Worm (Caenorhabditis elegans) whole organism, L1 larva: ENCODE data around the gene T04C9.3.

Experiments
- C16A3.4 ChIP-seq: fragments of 150-350 bp; optimal IDR thresholded peaks from 2 replicates; lab custom pipeline; 2014; ENCODE audit warnings: missing biosample characterization, missing genetic modification characterization
- F16B12.6 ChIP-seq: fragments of 150-350 bp; optimal IDR thresholded peaks from 2 replicates; lab custom pipeline; 2014; ENCODE audit warnings: missing biosample characterization, missing genetic modification characterization
- Y116A8C.19 ChIP-seq: sonication (generic microtip); optimal IDR thresholded peaks from 2 replicates; lab custom pipeline; 2016; ENCODE audit warnings: missing compliant biosample characterization, missing genetic modification characterization, borderline replicate concordance
- aly-2 ChIP-seq: fragments of 150-350 bp; optimal IDR thresholded peaks from 2 replicates; lab custom pipeline; 2014; ENCODE audit warnings: missing biosample characterization, missing genetic modification characterization
- ceh-63 ChIP-seq: fragments of 200-800 bp; sonication (Bioruptor generic); optimal IDR thresholded peaks from 2 replicates; lab custom pipeline; 2018; ENCODE audit warnings: mild to moderate bottlenecking, missing genetic modification characterization, missing compliant biosample characterization
- ceh-82 ChIP-seq, 3 experiments: fragments of 150-350 bp in 1 of 3; sonication (generic microtip) in 2 of 3; optimal IDR thresholded peaks; 2 replicates each; lab custom pipeline; 2014 to 2017; ENCODE audit warnings: missing biosample characterization in 3 of 3, missing genetic modification characterization in 3 of 3
- ces-1 ChIP-seq: fragments of 150-350 bp; optimal IDR thresholded peaks from 2 replicates; lab custom pipeline; 2014; ENCODE audit warnings: missing biosample characterization, missing genetic modification reagents, missing genetic modification characterization
- egl-13 ChIP-seq: sonication (generic microtip); optimal IDR thresholded peaks from 2 replicates; lab custom pipeline; 2016; ENCODE audit warnings: missing genotype, missing genetic modification reagents, missing genetic modification characterization, missing compliant biosample characterization
- elt-2 ChIP-seq: sonication (generic microtip); optimal IDR thresholded peaks from 2 replicates; lab custom pipeline; 2016; ENCODE audit warnings: missing genetic modification characterization, mild to moderate bottlenecking, inconsistent platforms, missing compliant biosample characterization, missing genetic modification reagents
- elt-3 ChIP-seq, 6 experiments: fragments of 150-350 bp in 1 of 6; sonication (generic microtip); optimal IDR thresholded peaks; 2 replicates each; lab custom pipeline; 2017 to 2018; ENCODE audit warnings: missing biosample characterization in 6 of 6, missing genetic modification characterization in 6 of 6, inconsistent platforms in 1 of 6
- fkh-10 ChIP-seq: sonication (generic microtip); optimal IDR thresholded peaks from 2 replicates; lab custom pipeline; 2017; ENCODE audit warnings: missing biosample characterization, missing genetic modification reagents, missing genetic modification characterization
- fkh-4 ChIP-seq: sonication (generic microtip); optimal IDR thresholded peaks from 2 replicates; lab custom pipeline; 2016; ENCODE audit warnings: missing compliant biosample characterization, missing genetic modification characterization, borderline replicate concordance
- fkh-8 ChIP-seq: sonication (generic microtip); optimal IDR thresholded peaks from 2 replicates; lab custom pipeline; 2016; ENCODE audit warnings: mild to moderate bottlenecking, missing genetic modification characterization, missing compliant biosample characterization
- fos-1 ChIP-seq: fragments of 150-350 bp; optimal IDR thresholded peaks from 2 replicates; lab custom pipeline; 2014; ENCODE audit warnings: missing biosample characterization, missing genetic modification characterization
- hlh-17 ChIP-seq: fragments of 200-800 bp; sonication (Bioruptor generic); optimal IDR thresholded peaks from 2 replicates; lab custom pipeline; 2018; ENCODE audit warnings: missing genetic modification characterization, mild to moderate bottlenecking, missing compliant biosample characterization, moderate library complexity, borderline replicate concordance
- hpl-2 ChIP-seq: fragments of 150-350 bp; optimal IDR thresholded peaks from 2 replicates; lab custom pipeline; 2014; ENCODE audit warnings: missing biosample characterization, missing genetic modification reagents, missing genetic modification characterization
- irx-1 ChIP-seq: sonication (generic microtip); optimal IDR thresholded peaks from 2 replicates; lab custom pipeline; 2016; ENCODE audit warnings: missing genetic modification characterization, missing compliant biosample characterization
- isw-1 ChIP-seq: fragments of 200-800 bp; sonication (Bioruptor generic); IDR thresholded peaks from 2 replicates; pipeline ENCODE4 v1.3.6; 2022; ENCODE audit warnings: missing genetic modification characterization, missing compliant biosample characterization
- jun-1 ChIP-seq: fragments of 150-350 bp; optimal IDR thresholded peaks from 2 replicates; lab custom pipeline; 2014; ENCODE audit warnings: missing biosample characterization, missing genetic modification reagents, missing genetic modification characterization
- lin-13 ChIP-seq: fragments of 150-350 bp; optimal IDR thresholded peaks from 2 replicates; lab custom pipeline; 2014; ENCODE audit warnings: missing biosample characterization, missing genetic modification reagents, missing genetic modification characterization
- lin-15B ChIP-seq: fragments of 150-350 bp; sonication (generic microtip); optimal IDR thresholded peaks from 3 replicates; lab custom pipeline; 2014; ENCODE audit warnings: missing biosample characterization, missing genetic modification characterization
- lir-3 ChIP-seq: sonication (generic microtip); optimal IDR thresholded peaks from 2 replicates; lab custom pipeline; 2016; ENCODE audit warnings: mild to moderate bottlenecking, missing genetic modification characterization, moderate library complexity, missing compliant biosample characterization; ENCODE audit not compliant: poor library complexity
- mdl-1 ChIP-seq, 2 experiments: fragments of 150-350 bp; optimal IDR thresholded peaks; 2 replicates each; lab custom pipeline; 2014 to 2017; ENCODE audit warnings: missing biosample characterization in 2 of 2, missing genetic modification characterization in 2 of 2, inconsistent platforms in 1 of 2
- mep-1 ChIP-seq: fragments of 150-350 bp; optimal IDR thresholded peaks from 2 replicates; lab custom pipeline; 2014; ENCODE audit warnings: missing biosample characterization, missing genetic modification characterization
- nhr-11 ChIP-seq: fragments of 150-350 bp; optimal IDR thresholded peaks from 2 replicates; lab custom pipeline; 2014; ENCODE audit warnings: missing biosample characterization, missing genetic modification characterization
- nhr-12 ChIP-seq: sonication (generic microtip); optimal IDR thresholded peaks from 2 replicates; lab custom pipeline; 2017; ENCODE audit warnings: missing biosample characterization, missing genetic modification characterization
- nhr-19 ChIP-seq: fragments of 200-800 bp; sonication (Bioruptor generic); conservative IDR thresholded peaks from 2 replicates; pipeline ENCODE4 v1.3.6; 2022; ENCODE audit warnings: missing genetic modification characterization, missing compliant biosample characterization
- nhr-20 ChIP-seq: sonication (generic microtip); optimal IDR thresholded peaks from 2 replicates; lab custom pipeline; 2016; ENCODE audit warnings: mild to moderate bottlenecking, missing genetic modification characterization, missing compliant biosample characterization
- nhr-28 ChIP-seq: fragments of 150-350 bp; optimal IDR thresholded peaks from 2 replicates; lab custom pipeline; 2014; ENCODE audit warnings: missing biosample characterization, missing genetic modification characterization
- nhr-47 ChIP-seq: sonication (generic microtip); optimal IDR thresholded peaks from 2 replicates; lab custom pipeline; 2016; ENCODE audit warnings: mild to moderate bottlenecking, missing genetic modification characterization, moderate library complexity, missing compliant biosample characterization
- nhr-76 ChIP-seq: sonication (generic microtip); optimal IDR thresholded peaks from 2 replicates; lab custom pipeline; 2017; ENCODE audit warnings: missing biosample characterization, missing genetic modification characterization
- nhr-84 ChIP-seq: sonication (generic microtip); optimal IDR thresholded peaks from 2 replicates; lab custom pipeline; 2017; ENCODE audit warnings: missing biosample characterization, missing genetic modification characterization
- nhr-90 ChIP-seq: sonication (generic microtip); optimal IDR thresholded peaks from 2 replicates; lab custom pipeline; 2016; ENCODE audit warnings: mild to moderate bottlenecking, missing genetic modification characterization, missing compliant biosample characterization; ENCODE audit not compliant: poor library complexity
- pag-3 ChIP-seq: sonication (generic microtip); optimal IDR thresholded peaks from 2 replicates; lab custom pipeline; 2017; ENCODE audit warnings: missing genetic modification characterization, mild to moderate bottlenecking, missing compliant biosample characterization, antibody characterized with exemption, borderline replicate concordance; ENCODE audit not compliant: insufficient read depth
- pax-3 ChIP-seq: fragments of 200-800 bp; sonication (Bioruptor generic); optimal IDR thresholded peaks from 2 replicates; lab custom pipeline; 2018; ENCODE audit warnings: mild to moderate bottlenecking, missing genetic modification characterization, moderate library complexity, missing compliant biosample characterization
- rnt-1 ChIP-seq: sonication (generic microtip); optimal IDR thresholded peaks from 2 replicates; lab custom pipeline; 2016; ENCODE audit warnings: mild to moderate bottlenecking, missing genetic modification characterization, moderate library complexity, missing compliant biosample characterization
- snpc-4 ChIP-seq: fragments of 150-350 bp; optimal IDR thresholded peaks from 2 replicates; lab custom pipeline; 2014; ENCODE audit warnings: missing biosample characterization, missing genetic modification characterization
- sptf-1 ChIP-seq: fragments of 150-350 bp; optimal IDR thresholded peaks from 2 replicates; lab custom pipeline; 2014; ENCODE audit warnings: missing biosample characterization, missing genetic modification characterization
- swsn-7 ChIP-seq: sonication (generic microtip); optimal IDR thresholded peaks from 2 replicates; lab custom pipeline; 2016; ENCODE audit warnings: missing genetic modification characterization, missing compliant biosample characterization
- tlp-1 ChIP-seq: fragments of 150-350 bp; optimal IDR thresholded peaks from 2 replicates; lab custom pipeline; 2014; ENCODE audit warnings: missing biosample characterization, missing genetic modification characterization
- unc-30 ChIP-seq: sonication (generic microtip); optimal IDR thresholded peaks from 2 replicates; lab custom pipeline; 2017; ENCODE audit warnings: missing biosample characterization, missing genetic modification characterization
- unc-98 ChIP-seq: fragments of 200-800 bp; sonication (Bioruptor generic); IDR thresholded peaks from 2 replicates; pipeline ENCODE4 v1.3.6; 2022; ENCODE audit warnings: missing genetic modification characterization, missing compliant biosample characterization
- xbp-1 ChIP-seq: sonication (generic microtip); optimal IDR thresholded peaks from 2 replicates; lab custom pipeline; 2016; ENCODE audit warnings: missing genetic modification characterization, missing compliant biosample characterization
- zag-1 ChIP-seq: fragments of 150-350 bp; optimal IDR thresholded peaks from 2 replicates; lab custom pipeline; 2014; ENCODE audit warnings: missing biosample characterization, missing genetic modification characterization
- zip-4 ChIP-seq: fragments of 200-800 bp; sonication (Bioruptor generic); optimal IDR thresholded peaks from 2 replicates; lab custom pipeline; 2018; ENCODE audit warnings: mild to moderate bottlenecking, missing genetic modification characterization, moderate library complexity, missing compliant biosample characterization
- ztf-4 ChIP-seq: fragments of 150-350 bp; optimal IDR thresholded peaks from 2 replicates; lab custom pipeline; 2014; ENCODE audit warnings: missing biosample characterization, missing genetic modification characterization

The T04C9.3 gene

DNA sequence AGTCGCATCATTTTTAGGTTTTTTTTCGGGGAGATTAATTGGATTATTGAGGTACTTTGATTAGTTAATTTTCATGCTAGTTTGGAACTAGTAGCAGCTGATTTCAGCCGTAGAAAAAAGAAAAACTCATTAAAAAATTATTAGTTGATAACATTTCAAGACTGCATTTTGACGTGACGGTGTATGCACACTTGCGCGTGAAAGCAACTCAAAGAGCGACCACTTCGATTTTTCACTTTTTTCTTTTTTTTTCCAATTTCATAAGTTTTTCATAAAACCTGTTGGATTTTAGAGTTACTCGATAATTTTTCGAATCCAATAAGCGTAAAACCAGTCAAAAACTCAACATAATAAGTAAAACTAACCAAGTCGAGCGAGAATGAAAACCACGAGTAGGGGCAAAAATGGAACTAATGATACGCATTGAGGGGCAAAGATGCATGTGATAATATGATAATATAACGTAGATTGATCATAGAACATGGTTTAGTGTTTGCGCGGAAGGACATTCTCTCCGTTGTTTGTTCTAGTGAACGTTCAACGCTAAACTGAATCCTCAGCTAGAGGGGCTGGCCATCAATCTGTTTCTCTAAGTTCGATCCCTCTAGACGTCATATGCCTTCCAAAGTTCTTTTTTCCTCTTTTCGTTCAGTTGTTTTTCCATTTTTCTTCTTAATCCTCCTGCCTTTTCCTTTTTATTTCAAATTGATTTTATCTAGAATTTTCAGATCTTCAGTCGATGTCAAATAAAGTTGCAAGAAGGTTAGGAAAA, 37.1 kb upstream of the T04C9.3 start, which contains the start of the genes F25B5.6 and F25B5.3 (continued):
- TF ChIP-seq isw-1 (GFP tag; lab: Robert Waterston, UW) (no peak), hpl-2 (GFP tag; lab: Kevin White, UChicago) (no peak), Y116A8C.19 (tag; lab: Kevin White, UChicago) (no peak), egl-13 (tag; lab: Kevin White, UChicago) (no peak), nhr-20 (tag; lab: Kevin White, UChicago) (peak; percentile 25), lin-13 (peak; percentile 14), ces-1 (GFP tag; lab: Kevin White, UChicago) (no peak), zip-4 (GFP tag; lab: Kevin White, UChicago) (no peak), F16B12.6 (peak; percentile 83), snpc-4 (peak; percentile 7), fkh-10 (no peak), nhr-11 (tag; lab: Kevin White, UChicago) (no peak), pag-3 (tag; lab: Kevin White, UChicago) (no peak), nhr-12 (no peak), nhr-90 (tag; lab: Kevin White, UChicago) (no peak), irx-1 (tag; lab: Kevin White, UChicago) (no peak), hlh-17 (GFP tag; lab: Kevin White, UChicago) (no peak), mep-1 (tag; lab: Kevin White, UChicago) (peak; percentile 61), nhr-19 (peak; percentile 98), tlp-1 (tag; lab: Kevin White, UChicago) (no peak), unc-30 (tag; lab: Kevin White, UChicago) (no peak), ceh-63 (GFP tag; lab: Kevin White, UChicago) (no peak), swsn-7 (tag; lab: Kevin White, UChicago) (peak; percentile 10), jun-1 (tag; lab: Kevin White, UChicago) (no peak), lin-15B (tag; lab: Kevin White, UChicago) (no peak), nhr-84 (tag; lab: Kevin White, UChicago) (no peak), ceh-82 (tag; optimal IDR thresholded peaks at IDR 0.05; lab: Kevin White, UChicago) (peak in 1 of 3 experiments; percentile 8), aly-2 (tag; lab: Kevin White, UChicago) (no peak), nhr-76 (no peak), sptf-1 (tag; lab: Kevin White, UChicago) (no peak), lir-3 (tag; lab: Kevin White, UChicago) (no peak)

ce11 chrIII:5948986-5949385, 36.5 kb upstream of the T04C9.3 start:
- TF ChIP-seq fos-1 = no peak
- peak; percentile 61 for TF ChIP-seq tlp-1 (tag; lab: Kevin White, UChicago)
- TF ChIP-seq, all 84 proteins: peak for 1

DNA sequence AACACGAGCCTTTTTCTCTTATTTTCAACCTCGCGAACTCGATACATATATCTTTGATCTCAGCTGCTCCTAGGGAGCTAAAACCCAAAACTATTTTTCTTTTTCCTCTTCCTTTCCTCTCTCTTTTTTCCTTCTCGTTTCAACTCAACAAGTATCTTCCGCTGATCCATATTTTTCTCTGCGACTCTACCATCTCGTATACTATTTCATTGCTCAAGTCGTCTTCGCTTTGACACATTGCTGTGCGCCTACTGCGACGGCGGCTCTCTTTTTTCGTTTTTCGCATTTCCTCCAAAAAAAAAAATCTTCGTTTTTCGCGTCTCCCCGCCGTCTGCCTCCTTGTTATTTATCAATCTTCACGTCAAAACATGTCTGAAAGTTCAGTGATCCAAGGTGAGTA, 35.6 kb upstream of the T04C9.3 start:
- no peak for TF ChIP-seq elt-2 (tag; lab: Kevin White, UChicago)
- TF ChIP-seq fkh-4 (tag; lab: Kevin White, UChicago) = no peak
- peak; percentile 61 for TF ChIP-seq rnt-1 (tag; lab: Kevin White, UChicago)
- TF ChIP-seq C16A3.4 (tag; lab: Kevin White, UChicago) = no peak
- TF ChIP-seq fkh-8 (tag; lab: Kevin White, UChicago) = no peak
- TF ChIP-seq mep-1 (tag; lab: Kevin White, UChicago) = no peak
- no peak for TF ChIP-seq pax-3 (tag; lab: Kevin White, UChicago)
- TF ChIP-seq hpl-2 (GFP tag; lab: Kevin White, UChicago) = no peak
- TF ChIP-seq unc-98 (GFP tag; lab: Robert Waterston, UW) = no peak
- TF ChIP-seq isw-1 (GFP tag; lab: Robert Waterston, UW) = no peak
- peak; percentile 34 for TF ChIP-seq nhr-47 (tag; lab: Kevin White, UChicago)
- TF ChIP-seq unc-30 (tag; lab: Kevin White, UChicago) = no peak
- TF ChIP-seq nhr-20 (tag; lab: Kevin White, UChicago) = no peak
- TF ChIP-seq elt-3 (tag; optimal IDR thresholded peaks at IDR 0.05; lab: Kevin White, UChicago) = no peak
- TF ChIP-seq nhr-28 (tag; lab: Kevin White, UChicago) = no peak
- TF ChIP-seq pag-3 (tag; lab: Kevin White, UChicago) = no peak
- no peak for TF ChIP-seq nhr-11 (tag; lab: Kevin White, UChicago)
- no peak for TF ChIP-seq xbp-1 (tag; lab: Kevin White, UChicago)
- peak in 1 of 2 experiments; percentile 14 for TF ChIP-seq mdl-1 (tag; optimal IDR thresholded peaks at IDR 0.05; lab: Kevin White, UChicago)
- peak; percentile 66 for TF ChIP-seq nhr-19
- peak in 2 of 3 experiments; percentile 12 to 50 for TF ChIP-seq ceh-82 (tag; optimal IDR thresholded peaks at IDR 0.05; lab: Kevin White, UChicago)
- no peak for TF ChIP-seq nhr-12
- TF ChIP-seq zip-4 (GFP tag; lab: Kevin White, UChicago) = no peak
- TF ChIP-seq zag-1 = no peak
- no peak for TF ChIP-seq lir-3 (tag; lab: Kevin White, UChicago)
- TF ChIP-seq swsn-7 (tag; lab: Kevin White, UChicago) = peak; percentile 37
- no peak for TF ChIP-seq tlp-1 (tag; lab: Kevin White, UChicago)
- no peak for TF ChIP-seq ztf-4 (tag; lab: Kevin White, UChicago)
